Fruit fly (Drosophila melanogaster) whole organism, prepupa: ENCODE measurements around the gene CG15742.

ENCODE experiments used
- Blimp-1 ChIP-seq: fragments of 200-800 bp; sonication (Bioruptor generic); optimal IDR thresholded peaks from 3 replicates; lab custom pipeline; 2017; ENCODE audit warnings: missing biosample characterization, missing genetic modification characterization, mild to moderate bottlenecking, moderate library complexity, missing genetic modification reagents
- CG11294 ChIP-seq: fragments of 200-800 bp; sonication (Bioruptor generic); IDR thresholded peaks from 2 replicates; pipeline ENCODE4 v1.3.6; 2022; ENCODE audit warnings: missing biosample characterization, missing genetic modification characterization
- CG11902 ChIP-seq: fragments of 200-800 bp; sonication (Bioruptor generic); optimal IDR thresholded peaks from 3 replicates; lab custom pipeline; 2016; ENCODE audit warnings: missing biosample characterization, missing genetic modification characterization
- CG15336 ChIP-seq: fragments of 200-800 bp; sonication (Bioruptor generic); IDR thresholded peaks from 2 replicates; pipeline ENCODE4 v1.3.6; 2022; ENCODE audit warnings: missing biosample characterization, missing genetic modification characterization
- CG16779 ChIP-seq: fragments of 200-800 bp; sonication (Bioruptor generic); optimal IDR thresholded peaks from 3 replicates; lab custom pipeline; 2017; ENCODE audit warnings: missing biosample characterization, mild to moderate bottlenecking, missing genetic modification characterization
- CG32006 ChIP-seq: fragments of 200-800 bp; sonication (Bioruptor generic); optimal IDR thresholded peaks from 3 replicates; lab custom pipeline; 2017; ENCODE audit warnings: missing biosample characterization, mild to moderate bottlenecking, missing genetic modification characterization
- CG34406 ChIP-seq: fragments of 200-800 bp; sonication (Bioruptor generic); optimal IDR thresholded peaks from 3 replicates; lab custom pipeline; 2016; ENCODE audit warnings: missing biosample characterization, missing genetic modification characterization
- CG4318 ChIP-seq: fragments of 200-800 bp; sonication (Bioruptor generic); optimal IDR thresholded peaks from 3 replicates; lab custom pipeline; 2017; ENCODE audit warnings: missing biosample characterization, mild to moderate bottlenecking, missing genetic modification characterization
- CG6163 ChIP-seq: fragments of 200-800 bp; sonication (Bioruptor generic); IDR thresholded peaks from 3 replicates; pipeline ENCODE4 v1.3.6; 2022; ENCODE audit warnings: missing biosample characterization, missing genetic modification characterization
- CG6276 ChIP-seq: fragments of 200-800 bp; sonication (Bioruptor generic); optimal IDR thresholded peaks from 2 replicates; lab custom pipeline; 2017; ENCODE audit warnings: missing biosample characterization, mild to moderate bottlenecking, missing genetic modification characterization
- CG6808 ChIP-seq: fragments of 200-800 bp; sonication (Bioruptor generic); optimal IDR thresholded peaks from 3 replicates; lab custom pipeline; 2017; ENCODE audit warnings: missing biosample characterization, missing genetic modification characterization, mild to moderate bottlenecking, moderate library complexity, missing genetic modification reagents
- CG6854 ChIP-seq: fragments of 200-800 bp; sonication (Bioruptor generic); optimal IDR thresholded peaks from 2 replicates; lab custom pipeline; 2017; ENCODE audit warnings: missing biosample characterization, mild to moderate bottlenecking, missing genetic modification characterization
- CG7368 ChIP-seq: fragments of 200-800 bp; sonication (Bioruptor generic); optimal IDR thresholded peaks from 3 replicates; lab custom pipeline; 2016; ENCODE audit warnings: missing biosample characterization, missing genetic modification characterization
- CG8119 ChIP-seq: fragments of 200-800 bp; sonication (Bioruptor generic); IDR thresholded peaks from 3 replicates; pipeline ENCODE4 v1.3.6; 2022; ENCODE audit warnings: missing biosample characterization, missing genetic modification characterization
- CG8319 ChIP-seq: fragments of 200-800 bp; sonication (Bioruptor generic); optimal IDR thresholded peaks from 3 replicates; lab custom pipeline; 2016; ENCODE audit warnings: missing biosample characterization, missing genetic modification characterization
- CG8632 ChIP-seq: fragments of 200-800 bp; sonication (Bioruptor generic); optimal IDR thresholded peaks from 3 replicates; lab custom pipeline; 2016; ENCODE audit warnings: missing biosample characterization, missing genetic modification characterization
- CG9139 ChIP-seq: fragments of 200-800 bp; sonication (Bioruptor generic); optimal IDR thresholded peaks from 3 replicates; lab custom pipeline; 2017; ENCODE audit warnings: missing biosample characterization, mild to moderate bottlenecking, missing genetic modification characterization
- Eip75B ChIP-seq: fragments of 200-800 bp; sonication (Bioruptor generic); optimal IDR thresholded peaks from 3 replicates; lab custom pipeline; 2016; ENCODE audit warnings: missing biosample characterization, missing genetic modification characterization
- Eip78C ChIP-seq: fragments of 200-800 bp; sonication (Bioruptor generic); peaks from one replicate; lab custom pipeline; 2016; ENCODE audit warnings: missing biosample characterization, missing genetic modification characterization
- Eip93F ChIP-seq: fragments of 200-800 bp; sonication (Bioruptor generic); optimal IDR thresholded peaks from 2 replicates; lab custom pipeline; 2016; ENCODE audit warnings: missing biosample characterization, mild to moderate bottlenecking, missing genetic modification characterization
- Ets21C ChIP-seq: fragments of 200-800 bp; sonication (Bioruptor generic); optimal IDR thresholded peaks from 3 replicates; lab custom pipeline; 2016; ENCODE audit warnings: missing biosample characterization, missing genetic modification characterization
- Hr38 ChIP-seq: sonication (Bioruptor generic); optimal IDR thresholded peaks from 2 replicates; lab custom pipeline; 2016; ENCODE audit warnings: missing biosample characterization, missing genetic modification characterization
- Hr39 ChIP-seq: fragments of 200-800 bp; sonication (Bioruptor generic); optimal IDR thresholded peaks from 2 replicates; lab custom pipeline; 2016; ENCODE audit warnings: missing biosample characterization, missing genetic modification characterization
- Hr4 ChIP-seq: fragments of 200-800 bp; sonication (Bioruptor generic); optimal IDR thresholded peaks from 3 replicates; lab custom pipeline; 2016; ENCODE audit warnings: missing biosample characterization, missing genetic modification characterization
- Lpt ChIP-seq: fragments of 200-800 bp; sonication (Bioruptor generic); optimal IDR thresholded peaks from 3 replicates; lab custom pipeline; 2016; ENCODE audit warnings: missing biosample characterization, missing genetic modification characterization
- OdsH ChIP-seq: fragments of 200-800 bp; sonication (Bioruptor generic); optimal IDR thresholded peaks from 3 replicates; lab custom pipeline; 2016; ENCODE audit warnings: missing biosample characterization, missing genetic modification characterization
- Sox102F ChIP-seq: fragments of 200-800 bp; sonication (Bioruptor generic); optimal IDR thresholded peaks from 2 replicates; lab custom pipeline; 2016; ENCODE audit warnings: missing biosample characterization, mild to moderate bottlenecking, missing genetic modification characterization
- Sox14 ChIP-seq: fragments of 200-800 bp; sonication (Bioruptor generic); optimal IDR thresholded peaks from 3 replicates; lab custom pipeline; 2016; ENCODE audit warnings: missing biosample characterization, missing genetic modification characterization
- Sox15 ChIP-seq: fragments of 200-800 bp; sonication (Bioruptor generic); optimal IDR thresholded peaks from 3 replicates; lab custom pipeline; 2016; ENCODE audit warnings: missing biosample characterization, missing genetic modification characterization
- achi ChIP-seq: fragments of 200-800 bp; sonication (Bioruptor generic); optimal IDR thresholded peaks from 3 replicates; lab custom pipeline; 2016; ENCODE audit warnings: missing biosample characterization, missing genetic modification characterization
- acj6 ChIP-seq: fragments of 200-800 bp; sonication (Bioruptor generic); optimal IDR thresholded peaks from 3 replicates; lab custom pipeline; 2016; ENCODE audit warnings: missing biosample characterization, missing genetic modification characterization
- cyc ChIP-seq: fragments of 200-800 bp; sonication (Bioruptor generic); optimal IDR thresholded peaks from 3 replicates; lab custom pipeline; 2016; ENCODE audit warnings: missing biosample characterization, missing genetic modification characterization
- dsx ChIP-seq: fragments of 200-800 bp; optimal IDR thresholded peaks from 3 replicates; lab custom pipeline; 2019; ENCODE audit warnings: missing biosample characterization, mild to moderate bottlenecking, missing genetic modification characterization, moderate library complexity; ENCODE audit not compliant: poor library complexity, severe bottlenecking
- eg ChIP-seq: fragments of 200-800 bp; sonication (Bioruptor generic); IDR thresholded peaks from 3 replicates; pipeline ENCODE4 v1.3.6; 2022; ENCODE audit warnings: missing biosample characterization, missing genetic modification characterization
- fd59A ChIP-seq: fragments of 200-800 bp; sonication (Bioruptor generic); optimal IDR thresholded peaks from 2 replicates; lab custom pipeline; 2017; ENCODE audit warnings: missing biosample characterization, mild to moderate bottlenecking, missing genetic modification characterization, missing genetic modification reagents
- fd85E ChIP-seq: fragments of 200-800 bp; sonication (Bioruptor generic); optimal IDR thresholded peaks from 3 replicates; lab custom pipeline; 2016; ENCODE audit warnings: missing biosample characterization, missing genetic modification characterization
- fkh ChIP-seq: fragments of 200-800 bp; sonication (Bioruptor generic); optimal IDR thresholded peaks from 3 replicates; lab custom pipeline; 2017; ENCODE audit warnings: missing biosample characterization, mild to moderate bottlenecking, missing genetic modification characterization, moderate library complexity
- salr ChIP-seq, 2 experiments: fragments of 200-800 bp; sonication (Bioruptor generic); optimal IDR thresholded peaks; 3 replicates each; lab custom pipeline; 2016 to 2018; ENCODE audit warnings: missing biosample characterization in 2 of 2, missing genetic modification characterization in 2 of 2, mild to moderate bottlenecking in 1 of 2
- spab ChIP-seq: fragments of 200-800 bp; sonication (Bioruptor generic); optimal IDR thresholded peaks from 2 replicates; lab custom pipeline; 2017; ENCODE audit warnings: missing biosample characterization, mild to moderate bottlenecking, missing genetic modification characterization, missing genetic modification reagents
- ss ChIP-seq, 2 experiments: fragments of 200-800 bp; sonication (Bioruptor generic); optimal IDR thresholded peaks; 2 replicates in 1 of 2; 3 replicates in 1 of 2; lab custom pipeline; 2017 to 2018; ENCODE audit warnings: mild to moderate bottlenecking in 2 of 2, missing biosample characterization in 2 of 2, missing genetic modification characterization in 2 of 2, moderate library complexity in 1 of 2
- svp ChIP-seq: fragments of 200-800 bp; sonication (Bioruptor generic); peaks from one replicate; lab custom pipeline; 2016; ENCODE audit warnings: missing biosample characterization, missing genetic modification characterization
- topi ChIP-seq: fragments of 200-800 bp; sonication (Bioruptor generic); optimal IDR thresholded peaks from 3 replicates; lab custom pipeline; 2016; ENCODE audit warnings: missing biosample characterization, missing genetic modification characterization
- vri ChIP-seq: fragments of 200-800 bp; sonication (Bioruptor generic); optimal IDR thresholded peaks from 3 replicates; lab custom pipeline; 2016; ENCODE audit warnings: missing biosample characterization, mild to moderate bottlenecking, missing genetic modification characterization

CG15742 gene

DNA sequence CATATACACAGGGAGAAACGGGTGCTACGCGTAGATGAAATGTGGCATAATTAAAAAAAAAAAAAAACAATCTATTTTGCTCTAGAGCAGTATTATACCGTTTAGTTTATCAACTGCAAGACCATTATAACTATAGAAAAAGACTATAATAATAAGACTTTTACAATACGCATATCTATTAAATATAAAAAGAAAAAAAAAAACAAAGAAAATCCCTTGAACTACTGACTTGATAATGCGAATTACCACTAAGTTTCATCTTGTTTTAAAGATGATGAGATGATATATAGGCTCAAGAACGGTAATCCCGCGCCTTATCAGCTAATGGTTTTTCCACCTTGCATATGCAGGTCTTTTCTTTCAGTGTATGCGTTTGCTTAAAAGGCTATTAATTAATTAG is 48.9 kb upstream of the CG15742 start (continued):
- no peak for TF ChIP-seq CG16779 (tag; lab: Kevin White, UChicago)
- TF ChIP-seq CG8319 (GFP tag; lab: Kevin White, UChicago): peak; percentile 1
- peak; percentile 29; the same call in 1 of the 2 replicates for TF ChIP-seq CG15336
- peak; percentile 40; the same call in 1 of the 3 replicates for TF ChIP-seq CG8119 (GFP tag; lab: Robert Waterston, UW)
- no peak for TF ChIP-seq CG11902 (GFP tag; lab: Kevin White, UChicago)
- TF ChIP-seq Hr38: no peak
- peak; percentile 33; the same call in 1 of the 3 replicates for TF ChIP-seq CG6163 (GFP tag; lab: Robert Waterston, UW)
- TF ChIP-seq fd59A (GFP tag; lab: Kevin White, UChicago): no peak
- TF ChIP-seq CG32006 (GFP tag; lab: Kevin White, UChicago): peak; percentile 53
- no peak for TF ChIP-seq Blimp-1 (GFP tag; lab: Kevin White, UChicago)
- peak; percentile 38 for TF ChIP-seq Eip75B (GFP tag; lab: Kevin White, UChicago)
- peak; percentile 49 for TF ChIP-seq OdsH
- peak; percentile 17 for TF ChIP-seq Sox102F (GFP tag; lab: Kevin White, UChicago)
- TF ChIP-seq Eip93F (GFP tag; lab: Kevin White, UChicago): peak; percentile 30
- no peak for TF ChIP-seq Sox15 (GFP tag; lab: Kevin White, UChicago)
- no peak for TF ChIP-seq fd85E (GFP tag; lab: Kevin White, UChicago)
- TF ChIP-seq svp (GFP tag; lab: Kevin White, UChicago): peak; percentile 74
- TF ChIP-seq Hr4: peak; percentile 2
- TF ChIP-seq dsx (GFP tag; lab: Kevin White, UChicago): no peak
- TF ChIP-seq Sox14 (GFP tag; lab: Kevin White, UChicago): peak; percentile 34
- TF ChIP-seq salr (GFP tag; optimal IDR thresholded peaks at IDR 0.05; lab: Kevin White, UChicago): peak in 1 of 2 experiments; percentile 2

DNA sequence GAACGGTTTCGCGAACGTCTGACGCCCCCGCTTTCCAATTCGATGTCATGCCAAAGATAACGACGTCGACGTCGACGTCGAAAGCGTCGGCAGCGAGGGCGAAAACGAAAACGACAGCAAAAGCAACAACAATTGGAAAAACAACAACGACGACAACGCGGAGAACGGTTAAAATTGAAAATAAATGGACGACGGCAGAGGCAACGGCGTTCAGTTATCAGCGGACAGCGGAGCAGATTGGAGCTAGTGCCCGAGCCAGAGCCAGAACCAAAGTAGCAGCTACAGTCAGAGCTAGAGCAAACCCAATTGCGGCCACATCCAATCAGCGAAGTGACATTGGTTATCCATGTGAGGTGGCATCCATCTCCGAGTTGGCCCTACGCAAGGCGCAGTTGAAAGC is 47.0 kb upstream of the CG15742 start:
- no peak for TF ChIP-seq acj6 (GFP tag; lab: Kevin White, UChicago)
- peak; percentile 86 for TF ChIP-seq svp (GFP tag; lab: Kevin White, UChicago)
- peak; percentile 54 for TF ChIP-seq Eip78C (GFP tag; lab: Kevin White, UChicago)
- TF ChIP-seq ss (GFP tag; optimal IDR thresholded peaks at IDR 0.05; lab: Kevin White, UChicago): peak in 1 of 2 experiments; percentile 1
- no peak for TF ChIP-seq CG9139
- no peak for TF ChIP-seq dsx (GFP tag; lab: Kevin White, UChicago)
- TF ChIP-seq fd85E (GFP tag; lab: Kevin White, UChicago): no peak
- no peak for TF ChIP-seq CG11294
- no peak for TF ChIP-seq salr (GFP tag; optimal IDR thresholded peaks at IDR 0.05; lab: Kevin White, UChicago)
- no peak for TF ChIP-seq achi (GFP tag; lab: Kevin White, UChicago)
- peak; percentile 29 for TF ChIP-seq CG6276 (GFP tag; lab: Kevin White, UChicago)
- peak; percentile 14 for TF ChIP-seq CG6808 (GFP tag; lab: Kevin White, UChicago)
- TF ChIP-seq CG34406: no peak
- no peak for TF ChIP-seq cyc
- TF ChIP-seq Ets21C (GFP tag; lab: Kevin White, UChicago): no peak
- no peak for TF ChIP-seq CG15336
- TF ChIP-seq vri (GFP tag; lab: Kevin White, UChicago): peak; percentile 37
- TF ChIP-seq eg (GFP tag; lab: Robert Waterston, UW): 0 out of 3 replicates have a peak, but pooled peaks have one; percentile 12

- TF ChIP-seq fd59A (GFP tag; lab: Kevin White, UChicago) (no peak), CG11902 (GFP tag; lab: Kevin White, UChicago) (no peak), CG8632 (GFP tag; lab: Kevin White, UChicago) (no peak), CG8319 (GFP tag; lab: Kevin White, UChicago) (no peak), CG9139 (no peak), CG8119 (GFP tag; lab: Robert Waterston, UW) (no peak; the same call in 2 of the 3 replicates), fd85E (GFP tag; lab: Kevin White, UChicago) (no peak), topi (peak; percentile 18), CG7368 (GFP tag; lab: Kevin White, UChicago) (no peak), Hr39 (GFP tag; lab: Kevin White, UChicago) (no peak), ss (GFP tag; optimal IDR thresholded peaks at IDR 0.05; lab: Kevin White, UChicago) (peak; percentile 19 to 37), CG32006 (GFP tag; lab: Kevin White, UChicago) (no peak), eg (GFP tag; lab: Robert Waterston, UW) (0 out of 3 replicates have a peak, but pooled peaks have one; percentile 23), spab (no peak), CG15336 (peak; percentile 21; the same call in 1 of the 2 replicates), Ets21C (GFP tag; lab: Kevin White, UChicago) (no peak), CG4318 (GFP tag; lab: Kevin White, UChicago) (no peak), fkh (GFP tag; lab: Kevin White, UChicago) (peak; percentile 30), Eip75B (GFP tag; lab: Kevin White, UChicago) (no peak), CG6276 (GFP tag; lab: Kevin White, UChicago) (no peak), CG6854 (GFP tag; lab: Kevin White, UChicago) (peak; percentile 1), acj6 (GFP tag; lab: Kevin White, UChicago) (no peak), Lpt (peak; percentile 4)
Observed at dm6 chrX:13303656-13304647, 45.7 kb upstream of the CG15742 start.
